Fruit fly (Drosophila melanogaster): Measurements from ENCODE around the gene CG10366.

CG10366 gene

dm6 chr2L:19586436-19587333, 2.6 kb downstream of the CG10366 start, which contains the start of gene Lar (continued):
- TF ChIP-seq CG6683 (GFP tag; optimal IDR thresholded peaks at IDR 0.05) (no peak), CG10209 (GFP tag; optimal IDR thresholded peaks at IDR 0.05) (peak; percentile 47), CG34376 (GFP tag; optimal IDR thresholded peaks at IDR 0.05) (peak; percentile 66), oc (tag; optimal IDR thresholded peaks at IDR 0.05) (no peak), B-H2 (GFP tag; optimal IDR thresholded peaks at IDR 0.05) (peak; percentile 73), tin (GFP tag; optimal IDR thresholded peaks at IDR 0.05) (peak; percentile 39), CG15601 (tag; optimal IDR thresholded peaks at IDR 0.05) (peak; percentile 42), CG6689 (GFP tag; IDR thresholded peaks at IDR 0.05) (peak; percentile 39; the same call in 1 of the 2 replicates), GATAe (GFP tag; conservative IDR thresholded peaks at IDR 0.05) (no peak), TFAM (GFP tag; optimal IDR thresholded peaks at IDR 0.05) (no peak), Doc2 (GFP tag; IDR thresholded peaks at IDR 0.05) (no peak), CG30020 (tag; optimal IDR thresholded peaks at IDR 0.05) (peak; percentile 45), hth (optimal IDR thresholded peaks at IDR 0.05) (no peak), tna (GFP tag; IDR thresholded peaks at IDR 0.05; ENCODE audit: partially characterized antibody) (no peak), gsb-n (tag; optimal IDR thresholded peaks at IDR 0.05) (no peak), CG14667 (GFP tag; IDR thresholded peaks at IDR 0.05) (no peak), hbn (GFP tag; IDR thresholded peaks at IDR 0.05; ENCODE audit: partially characterized antibody) (no peak), CG8924 (tag; optimal IDR thresholded peaks at IDR 0.05) (peak; percentile 65), her (GFP tag; optimal IDR thresholded peaks at IDR 0.05) (peak; percentile 67), CHES-1-like (GFP tag; optimal IDR thresholded peaks at IDR 0.05) (peak; percentile 53), CG13424 (tag; optimal IDR thresholded peaks at IDR 0.05) (peak; percentile 66), CG5953 (GFP tag; IDR thresholded peaks at IDR 0.05) (0 out of 2 replicates have a peak, but pooled peaks have one; percentile 3), ase (GFP tag; IDR thresholded peaks at IDR 0.05) (no peak), HmgD (GFP tag; optimal IDR thresholded peaks at IDR 0.05) (peak; percentile 76), ind (GFP tag; optimal IDR thresholded peaks at IDR 0.05) (peak; percentile 59), nerfin-1 (tag; optimal IDR thresholded peaks at IDR 0.05) (peak; percentile 96), CG12391 (tag; optimal IDR thresholded peaks at IDR 0.05) (peak; percentile 72), ken (GFP tag; IDR thresholded peaks at IDR 0.05) (0 out of 3 replicates have a peak, but pooled peaks have one; percentile 18), CG13287 (GFP tag; IDR thresholded peaks at IDR 0.05; ENCODE audit: partially characterized antibody) (peak; percentile 54), CG3726 (GFP tag; IDR thresholded peaks at IDR 0.05) (no peak), CG9727 (GFP tag; optimal IDR thresholded peaks at IDR 0.05) (peak; percentile 58), CG8089 (GFP tag; optimal IDR thresholded peaks at IDR 0.05) (peak; percentile 27), pzg (GFP tag; optimal IDR thresholded peaks at IDR 0.05) (peak; percentile 79), Poxn (GFP tag; IDR thresholded peaks at IDR 0.05) (no peak), Dp (GFP tag; optimal IDR thresholded peaks at IDR 0.05) (peak; percentile 40), CG12071 (GFP tag; optimal IDR thresholded peaks at IDR 0.05) (no peak), eyg (GFP tag; optimal IDR thresholded peaks at IDR 0.05) (peak; percentile 59), fd3F (GFP tag; optimal IDR thresholded peaks at IDR 0.05) (peak; percentile 50), CG34224 (GFP tag; IDR thresholded peaks at IDR 0.05; ENCODE audit: partially characterized antibody) (0 out of 3 replicates have a peak, but pooled peaks have one; percentile 35), da (GFP tag; optimal IDR thresholded peaks at IDR 0.05) (peak; percentile 47), Trl (optimal IDR thresholded peaks at IDR 0.05) (no peak), Trl (GFP tag; optimal IDR thresholded peaks at IDR 0.05) (peak; percentile 49), fd64A (GFP tag; optimal IDR thresholded peaks at IDR 0.05) (no peak), H2.0 (GFP tag; IDR thresholded peaks at IDR 0.05) (peak; percentile 53; the same call in 1 of the 2 replicates), Hmr (GFP tag; optimal IDR thresholded peaks at IDR 0.05) (peak; percentile 48), D19A (tag; optimal IDR thresholded peaks at IDR 0.05) (peak; percentile 38), lilli (GFP tag; optimal IDR thresholded peaks at IDR 0.05) (peak; percentile 80), lov (optimal IDR thresholded peaks at IDR 0.05) (no peak), lov (GFP tag; IDR thresholded peaks at IDR 0.05) (0 out of 3 replicates have a peak, but pooled peaks have one; percentile 17)

All from whole organism, embryonic.